Fruit fly (Drosophila melanogaster): ENCODE results near the gene CG9757.

- TF ChIP-seq usp (GFP tag; optimal IDR thresholded peaks at IDR 0.05) (no peak), Dll (optimal IDR thresholded peaks at IDR 0.05) (no peak), CG8478 (optimal IDR thresholded peaks at IDR 0.05) (no peak), psq (optimal IDR thresholded peaks at IDR 0.05) (no peak), EcR (GFP tag; optimal IDR thresholded peaks at IDR 0.05) (no peak), pan (optimal IDR thresholded peaks at IDR 0.05) (no peak)
These were observed 19.7 kb downstream of the CG9757 start, which contains the start of gene CG14369 for dm6 chr3R:13592557-13592956.

Data from whole organism.